Worm (Caenorhabditis elegans) whole organism, dauer: ENCODE measurements around the gene F41H10.1.

Source experiments
- unc-62 ChIP-seq: sonication (generic microtip); optimal IDR thresholded peaks from 2 replicates; lab custom pipeline; 2017; ENCODE audit warnings: missing biosample characterization, missing genetic modification reagents, missing genetic modification characterization

F41H10.1 gene

DNA sequence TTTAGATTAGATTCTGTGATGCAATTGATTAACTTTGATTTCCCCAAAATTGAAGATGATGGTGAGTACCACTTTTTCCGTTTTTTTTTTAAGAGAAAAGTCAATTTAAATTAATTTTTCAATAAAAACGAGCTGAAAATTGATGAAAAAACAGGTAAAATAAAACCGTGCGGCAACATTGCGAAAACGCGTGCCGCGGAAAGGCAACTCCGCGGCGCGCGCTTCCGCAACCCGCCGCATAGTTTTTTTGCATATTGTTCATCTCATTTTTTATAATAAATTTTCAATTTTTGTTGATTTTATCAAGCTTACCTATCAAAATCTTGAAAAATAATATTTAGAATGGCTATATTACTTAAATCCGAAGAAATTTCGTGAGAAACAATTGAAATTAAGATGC, 11.8 kb upstream of the F41H10.1 start:
- no peak for TF ChIP-seq unc-62

DNA sequence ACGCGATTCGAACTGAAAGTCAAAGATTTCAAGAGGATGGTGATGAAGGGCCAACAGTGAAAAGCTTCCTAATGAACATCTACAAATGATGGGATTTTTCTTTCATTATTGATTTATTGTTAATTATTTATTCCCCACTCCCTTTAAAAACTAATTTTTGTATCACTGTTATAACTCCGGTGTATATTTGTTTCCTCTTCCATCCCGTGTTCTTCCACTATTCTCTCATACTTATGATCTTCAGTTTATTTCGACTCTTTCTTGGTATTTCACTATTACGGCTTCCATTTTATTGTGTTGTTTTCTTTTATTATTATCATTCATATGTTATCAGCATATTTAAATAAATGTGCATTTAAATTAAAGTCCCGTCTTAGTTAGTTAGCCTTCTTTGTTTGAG, 8.4 kb upstream of the F41H10.1 start:
- TF ChIP-seq unc-62, result no peak

DNA sequence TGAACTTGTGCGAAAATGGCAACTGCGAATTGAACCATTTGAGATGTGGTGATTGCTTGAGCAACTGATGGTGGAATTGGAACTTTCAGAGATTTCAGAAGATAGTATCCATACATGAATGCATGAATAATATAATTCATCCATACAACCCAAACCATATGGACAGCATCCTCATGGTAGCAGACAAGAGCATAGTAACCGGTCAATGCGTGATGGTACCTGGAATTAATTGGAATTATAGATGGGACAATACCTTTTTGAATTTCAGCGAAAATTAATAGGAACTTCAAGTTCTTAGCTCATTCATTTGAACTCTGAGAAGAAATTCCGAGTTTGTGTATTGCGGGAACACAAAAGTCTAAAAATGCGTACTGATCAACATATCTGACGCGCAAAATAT, 7.8 kb upstream of the F41H10.1 start:
- TF ChIP-seq unc-62, result no peak

DNA sequence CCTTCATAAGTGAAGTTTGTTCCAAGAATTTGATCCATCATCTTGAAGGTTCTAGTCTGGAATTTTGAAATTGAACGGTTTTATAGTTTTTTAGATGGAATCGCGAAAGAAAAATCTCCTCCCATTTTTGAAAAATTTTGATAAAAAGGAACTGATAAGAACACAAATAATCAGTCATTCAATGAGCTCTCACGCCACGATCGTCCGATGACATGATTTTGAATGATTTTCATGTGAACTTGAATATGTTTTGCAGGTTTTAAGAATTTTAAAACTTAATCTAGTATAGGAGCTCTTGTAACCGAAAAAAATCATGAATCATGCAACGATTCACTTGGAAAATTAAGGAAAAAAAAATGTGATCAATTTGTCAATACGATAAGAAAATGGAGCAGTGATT, 5.6 kb upstream of the F41H10.1 start, which contains the start of gene elo-5:
Gene elo-5 (minus strand): TSS at position 56 of the 400 bp plus-strand sequence.
- TF ChIP-seq unc-62, result no peak

DNA sequence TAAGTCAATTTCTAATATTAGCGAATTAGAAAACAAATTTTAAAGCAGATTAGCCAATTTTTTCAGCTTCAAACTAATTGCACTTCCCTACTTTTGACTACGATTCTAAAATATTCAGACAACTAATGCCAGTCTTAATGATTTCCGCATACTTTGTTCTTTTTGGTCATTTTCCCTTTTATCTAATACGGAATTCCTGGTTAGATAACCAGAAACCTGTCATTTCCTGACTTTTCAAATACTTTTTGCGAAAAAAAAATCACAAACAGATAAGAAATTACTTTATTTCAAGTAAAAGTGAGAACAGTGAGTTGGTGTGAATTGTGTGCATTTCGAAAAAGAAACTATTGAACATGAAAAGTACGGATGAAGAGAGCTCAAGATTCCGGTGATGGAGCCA, 2.6 kb upstream of the F41H10.1 start:
- no peak for TF ChIP-seq unc-62

DNA sequence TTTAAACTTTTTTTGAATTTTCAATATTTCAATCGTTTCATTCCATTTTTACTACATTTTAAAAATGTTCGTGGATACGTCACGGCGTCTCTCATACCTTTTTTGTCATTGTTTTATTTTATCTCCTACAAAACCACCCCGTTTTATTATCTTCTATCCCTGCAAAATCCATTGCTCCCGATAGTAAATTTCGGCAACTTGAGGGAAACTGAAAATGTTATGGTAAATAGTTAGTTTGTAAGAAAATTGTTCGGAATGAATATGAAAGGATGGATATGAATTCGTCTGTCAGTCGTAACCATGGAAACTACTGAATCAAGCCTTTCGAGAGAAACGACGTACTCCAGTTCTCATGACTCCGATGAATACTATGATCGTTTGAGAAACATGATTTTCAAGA, 1.4 kb upstream of the F41H10.1 start, which contains the start of gene F41H10.2:
Gene F41H10.2 (plus strand): TSS at position 301 of the 400 bp plus-strand sequence.
- no peak for TF ChIP-seq unc-62

DNA sequence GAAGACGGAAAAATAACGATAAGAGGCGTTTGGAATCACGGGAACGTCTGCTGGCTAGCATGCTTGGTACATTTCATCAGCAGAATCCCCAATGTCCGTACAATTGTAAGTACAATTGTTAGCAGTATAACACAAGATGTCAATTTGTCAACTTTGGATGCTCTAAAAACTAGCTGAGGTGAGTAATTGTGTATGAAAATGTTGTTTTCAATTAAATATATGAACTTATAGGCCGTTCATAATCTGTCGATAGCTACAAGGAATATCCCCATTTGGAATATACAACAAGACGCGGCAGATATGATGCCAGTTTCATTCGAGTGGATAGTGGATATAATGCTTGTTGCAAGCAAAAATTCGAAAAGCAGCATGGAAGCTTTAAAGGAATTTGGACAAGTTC, 2.3 kb downstream of the F41H10.1 start, which contains the start of gene F41H10.12:
Gene F41H10.12 (plus strand): TSS at position 301 of the 400 bp plus-strand sequence.
- no peak for TF ChIP-seq unc-62

DNA sequence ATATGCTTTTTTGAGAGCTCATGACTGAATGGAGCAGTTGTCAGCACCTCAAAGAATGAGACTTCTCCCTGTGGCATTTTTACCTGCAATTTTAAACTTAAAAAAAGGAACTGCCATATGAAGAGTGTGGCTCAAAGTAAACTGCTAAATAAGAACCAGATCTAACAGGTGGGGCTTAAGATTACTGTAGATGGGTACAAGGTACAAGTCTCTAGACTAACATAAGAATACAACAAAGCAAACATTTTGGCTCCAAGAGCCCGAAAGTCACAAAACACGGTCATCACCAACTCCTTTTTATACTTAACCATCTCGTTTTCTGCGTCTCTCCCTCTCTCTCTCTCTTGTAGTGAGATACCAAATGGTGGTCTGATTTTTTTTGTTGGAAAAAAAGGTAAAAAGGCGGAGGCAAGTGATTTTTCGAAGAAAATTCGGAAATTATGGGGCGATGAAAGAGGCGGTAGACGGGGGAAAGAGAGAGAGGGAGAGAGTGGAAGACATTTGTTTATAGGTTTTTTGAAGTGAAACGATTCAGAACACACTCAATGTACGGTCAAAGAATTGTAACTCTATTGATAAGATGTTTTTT, 5.9 kb downstream of the F41H10.1 start, which contains the start of gene elo-6:
Gene elo-6 (minus strand): TSS at position 83 of the 589 bp plus-strand sequence.
- TF ChIP-seq unc-62, result no peak

DNA sequence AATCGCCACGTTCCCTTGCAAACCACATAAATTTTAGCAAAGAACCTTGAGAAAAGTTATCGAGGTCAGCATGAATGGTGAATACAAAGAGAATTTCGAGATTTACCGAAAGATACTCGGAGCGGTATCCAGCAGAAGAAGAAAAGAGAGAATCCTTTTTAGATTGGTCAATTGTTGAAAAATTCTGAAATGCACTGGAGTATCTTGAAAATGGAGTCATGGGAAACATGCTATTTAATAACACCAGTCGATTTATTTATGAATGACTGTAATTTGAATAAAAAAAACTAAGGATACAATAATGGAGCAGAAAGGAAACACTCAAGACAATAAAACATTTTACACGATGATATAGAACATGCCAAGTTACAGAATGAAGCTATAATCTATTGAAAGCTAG, 7.2 kb downstream of the F41H10.1 start:
- TF ChIP-seq unc-62, result no peak

DNA sequence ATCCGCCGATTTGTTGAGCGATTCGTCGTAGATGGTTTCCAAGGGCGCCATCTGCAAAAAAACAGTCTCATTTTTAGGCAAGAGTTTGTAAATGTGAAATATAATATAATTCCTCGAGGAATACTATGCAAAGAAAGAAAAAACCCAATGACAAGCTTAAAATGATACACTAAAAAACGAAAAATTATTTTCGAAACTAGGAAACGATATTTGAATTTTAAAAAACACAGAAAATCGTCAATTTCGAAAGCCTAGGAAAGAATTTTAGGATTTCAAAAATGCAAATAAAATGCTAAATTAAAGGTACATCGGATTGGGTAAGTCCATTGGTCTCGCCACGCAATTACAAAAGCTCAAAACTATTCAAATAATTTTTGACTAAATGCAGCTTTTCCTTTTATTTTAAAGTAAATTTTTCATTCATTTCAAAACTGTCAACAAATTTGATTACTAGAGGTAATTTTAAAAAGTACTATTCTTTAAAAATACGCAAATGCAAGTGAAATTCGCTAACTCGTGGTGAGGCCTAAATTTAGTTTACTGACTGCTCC, 8.9 kb downstream of the F41H10.1 start, which contains the start of the genes htp-1 and ZK616.5:
Gene htp-1 (minus strand): TSS at position 51 of the 551 bp plus-strand sequence.
Gene ZK616.5 (plus strand): TSS at position 423 of the 551 bp plus-strand sequence.
- no peak for TF ChIP-seq unc-62

DNA sequence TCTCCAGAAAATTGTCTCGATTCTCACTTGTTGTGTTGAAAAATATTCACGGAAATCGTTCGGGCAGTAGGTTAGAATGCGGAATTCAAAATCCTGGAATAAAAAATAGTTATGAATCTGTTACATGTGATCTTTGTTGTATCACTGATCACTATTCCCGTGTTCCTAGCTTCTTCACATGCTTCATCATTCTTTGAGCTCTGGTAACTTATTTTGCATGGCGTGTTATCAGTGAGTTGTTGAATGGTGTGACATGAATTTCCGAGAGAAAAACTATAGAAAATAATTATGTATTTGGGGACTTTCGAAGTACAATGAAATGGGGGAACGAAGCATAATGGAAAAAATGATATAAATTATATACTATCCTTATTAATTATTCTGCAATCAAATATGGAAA, 10.9 kb downstream of the F41H10.1 start:
- no peak for TF ChIP-seq unc-62

DNA sequence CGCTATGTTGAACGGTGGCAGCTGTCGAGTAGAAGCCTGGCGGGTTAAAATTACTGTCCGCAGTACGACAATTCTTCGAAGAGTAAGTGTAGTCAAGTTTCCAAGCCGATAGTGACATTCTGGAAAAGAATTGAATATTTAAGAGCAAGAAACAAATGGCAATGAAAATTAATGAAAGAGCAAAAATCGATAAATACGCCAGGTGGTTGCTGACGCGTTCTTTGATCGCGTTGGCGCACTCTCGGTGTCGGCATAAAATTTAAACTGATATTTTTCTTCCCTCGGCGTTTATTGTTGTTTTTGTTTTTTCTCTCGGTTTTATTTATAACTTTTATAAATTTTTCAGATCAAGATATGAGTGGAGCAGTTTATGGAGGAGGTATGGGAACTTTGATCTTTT, 12.0 kb downstream of the F41H10.1 start, which contains the start of the genes perm-3 and swsn-6:
Gene perm-3 (minus strand): TSS at position 118 of the 400 bp plus-strand sequence.
Gene swsn-6 (plus strand): TSS at position 347 of the 400 bp plus-strand sequence.
- no peak for TF ChIP-seq unc-62

DNA sequence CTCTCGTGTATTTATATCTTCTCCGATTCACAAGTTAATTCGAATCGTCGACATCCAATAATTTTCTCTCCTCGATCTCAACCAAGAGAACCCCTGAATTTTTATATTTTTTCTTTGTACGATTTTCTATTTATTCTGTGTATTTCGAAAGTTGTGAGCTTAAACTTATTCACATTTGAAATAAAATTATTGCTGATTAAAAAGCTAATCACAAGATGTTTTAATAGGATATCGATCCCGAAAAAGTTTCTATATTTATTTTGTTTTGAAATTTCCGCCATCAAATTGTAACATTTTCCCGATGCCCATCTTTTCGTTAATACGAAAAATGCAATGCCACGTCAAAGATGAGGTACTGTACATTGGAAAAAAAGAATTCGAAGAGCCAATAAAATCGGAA, 14.1 kb downstream of the F41H10.1 start, which contains the start of gene ZK616.3:
Gene ZK616.3 (plus strand): TSS at position 301 of the 400 bp plus-strand sequence.
- TF ChIP-seq unc-62, result no peak

DNA sequence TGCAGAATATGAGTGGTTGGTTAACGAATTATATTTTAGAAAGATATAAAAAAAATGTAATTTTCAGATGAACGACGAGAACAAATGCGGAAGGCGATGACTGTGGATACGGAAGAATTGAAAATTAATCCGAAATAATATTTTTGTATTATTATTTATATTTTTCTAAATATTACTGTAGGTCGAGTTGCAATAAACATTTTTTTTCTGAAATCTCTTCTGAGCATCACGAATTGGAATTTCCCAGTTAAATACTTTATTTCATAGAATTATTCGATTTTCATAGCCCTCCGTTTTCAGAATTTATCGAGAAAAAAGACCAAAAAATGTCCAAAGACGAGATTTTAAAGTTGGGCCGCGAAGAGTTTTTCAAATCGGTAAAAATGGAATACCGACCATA, 14.8 kb downstream of the F41H10.1 start, which contains the start of gene ZK616.2:
Gene ZK616.2 (plus strand): TSS at position 301 of the 400 bp plus-strand sequence.
- no peak for TF ChIP-seq unc-62

DNA sequence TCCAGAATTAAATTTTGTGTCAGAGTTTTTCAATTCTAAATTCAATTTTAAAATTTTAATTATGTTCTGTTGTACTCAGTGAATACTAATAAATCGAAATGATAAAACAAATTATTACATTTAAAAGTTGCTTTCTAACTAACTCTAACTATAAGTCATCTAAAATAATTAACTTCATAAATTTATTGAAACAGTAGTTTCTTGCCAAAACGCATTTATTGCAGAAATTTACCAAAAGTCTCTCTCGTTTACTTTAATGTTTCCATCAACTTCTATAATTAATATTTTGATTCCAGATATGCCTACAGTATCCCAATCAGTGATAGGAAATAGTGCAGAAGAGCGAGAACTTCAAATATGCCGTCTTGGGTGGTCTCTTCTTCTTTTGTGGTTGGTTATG, 17.9 kb downstream of the F41H10.1 start, which contains the start of gene ZK616.1:
Gene ZK616.1 (plus strand): TSS at position 301 of the 400 bp plus-strand sequence.
- no peak for TF ChIP-seq unc-62

DNA sequence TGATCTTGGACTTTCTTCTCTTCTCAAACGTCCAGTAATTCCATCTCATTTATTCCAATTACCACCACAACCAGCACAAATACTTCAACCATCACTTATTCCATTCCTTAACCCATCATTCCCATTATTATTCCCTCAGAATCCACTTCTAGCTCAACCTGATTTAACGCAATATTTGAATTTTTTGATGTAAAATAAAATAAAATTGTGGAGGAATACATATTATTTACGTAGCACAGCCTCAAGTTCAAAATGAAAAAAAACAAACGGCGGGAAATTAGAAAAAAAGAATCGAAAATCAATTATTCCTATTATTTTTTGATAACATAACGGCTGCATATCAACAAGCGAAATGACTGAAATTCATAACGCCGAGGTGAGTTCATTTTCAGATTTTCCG, 22.6 kb downstream of the F41H10.1 start, which contains the start of gene ZK616.61:
Gene ZK616.61 (plus strand): TSS at position 301 of the 400 bp plus-strand sequence.
- TF ChIP-seq unc-62, result no peak

DNA sequence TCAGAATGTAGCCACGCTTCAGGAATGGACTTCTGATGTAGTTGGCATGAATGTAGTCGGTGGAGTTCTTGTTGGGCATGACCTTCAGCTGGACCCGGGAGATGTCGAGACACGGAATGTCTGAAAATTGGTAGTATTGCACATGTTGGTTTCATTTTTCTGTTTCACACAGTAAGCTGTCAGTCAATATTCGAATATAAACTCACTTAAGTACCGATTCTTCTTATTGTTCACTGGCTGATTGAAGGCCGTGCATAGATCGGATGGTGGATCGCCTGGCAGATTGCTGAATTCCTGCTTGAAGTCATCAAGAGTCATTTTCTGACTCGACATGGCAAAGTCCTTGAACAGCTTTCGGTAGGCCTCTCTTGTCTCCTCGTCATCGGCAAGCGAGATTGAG, 26.4 kb downstream of the F41H10.1 start:
- no peak for TF ChIP-seq unc-62

DNA sequence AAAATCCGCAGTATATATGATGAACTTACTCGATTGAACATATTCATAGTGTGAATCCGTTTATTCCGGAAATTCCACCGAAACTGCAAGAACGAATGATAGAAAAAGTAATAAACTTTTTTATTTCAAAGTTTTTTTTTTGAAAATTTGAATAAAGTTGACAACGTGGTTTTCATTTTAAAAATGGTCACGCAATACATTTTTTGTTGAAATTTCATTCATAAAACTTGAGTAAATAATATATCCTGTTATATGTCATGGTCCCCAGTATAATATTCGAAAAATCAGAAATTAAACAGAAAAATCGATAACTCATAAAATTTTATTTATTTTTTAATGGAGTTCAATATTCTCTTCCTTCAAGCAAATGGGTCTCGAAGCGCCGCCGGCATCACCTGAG, 28.4 kb downstream of the F41H10.1 start, which contains the start of gene ZK616.65:
Gene ZK616.65 (minus strand): TSS at position 101 of the 400 bp plus-strand sequence.
- TF ChIP-seq unc-62, result no peak
